Fruit fly (Drosophila melanogaster) Kc167 (cell line): ENCODE data around the gene CG31676.

Experiments used
- Sin3A ChIP-seq: fragments of >200 bp; optimal IDR thresholded peaks from 2 replicates; lab custom pipeline; 2018; ENCODE audit warnings: missing external identifiers
- h ChIP-seq: fragments of >200 bp; optimal IDR thresholded peaks from 3 replicates; lab custom pipeline; 2018; ENCODE audit warnings: missing external identifiers
- insv ChIP-seq: fragments of >200 bp; optimal IDR thresholded peaks from 3 replicates; lab custom pipeline; 2018; ENCODE audit warnings: missing external identifiers
- psq ChIP-seq: fragments of >200 bp; optimal IDR thresholded peaks from 2 replicates; lab custom pipeline; 2017; ENCODE audit warnings: missing external identifiers

- no peak for TF ChIP-seq Sin3A (lab: Kevin White, UChicago)
- TF ChIP-seq psq (lab: Kevin White, UChicago): no peak
- no peak for TF ChIP-seq h
- no peak for TF ChIP-seq insv (lab: Kevin White, UChicago)
Measured at dm6 chr2L:20794656-20795055, 45.9 kb upstream of the CG31676 start.
